Fruit fly (Drosophila melanogaster) whole organism, adult: Measurements from ENCODE around the gene CG42673.
A peak's percentile ranks its signal among the peaks of the same experiment; 100 is the strongest.

Source experiments
- CG14711 ChIP-seq: fragments of 200-800 bp; sonication (Bioruptor generic); optimal IDR thresholded peaks from 2 replicates; lab custom pipeline; 2018; ENCODE audit warnings: missing biosample characterization, mild to moderate bottlenecking, missing genetic modification characterization, moderate library complexity
- CG1620 ChIP-seq: fragments of 200-800 bp; sonication (Bioruptor generic); optimal IDR thresholded peaks from 2 replicates; lab custom pipeline; 2016; ENCODE audit warnings: missing biosample characterization, missing genetic modification characterization
- CG5204 ChIP-seq: fragments of 200-800 bp; sonication (Bioruptor generic); optimal IDR thresholded peaks from 2 replicates; lab custom pipeline; 2016; ENCODE audit warnings: missing biosample characterization, missing genetic modification characterization
- CG7101 ChIP-seq: fragments of 200-800 bp; sonication (Bioruptor generic); optimal IDR thresholded peaks from 2 replicates; lab custom pipeline; 2018; ENCODE audit warnings: missing biosample characterization, mild to moderate bottlenecking, missing genetic modification characterization, moderate library complexity
- Clk ChIP-seq: fragments of 200-800 bp; sonication (Bioruptor generic); optimal IDR thresholded peaks from 2 replicates; lab custom pipeline; 2017; ENCODE audit warnings: missing biosample characterization, missing genetic modification characterization
- Crg-1 ChIP-seq: fragments of 200-800 bp; sonication (Bioruptor generic); optimal IDR thresholded peaks from 2 replicates; lab custom pipeline; 2016; ENCODE audit warnings: missing biosample characterization, missing genetic modification characterization
- bab1 ChIP-seq: fragments of 200-800 bp; sonication (Bioruptor generic); optimal IDR thresholded peaks from 3 replicates; lab custom pipeline; 2019; ENCODE audit warnings: missing biosample characterization, mild to moderate bottlenecking, missing genetic modification characterization, moderate library complexity
- cic ChIP-seq: fragments of 200-800 bp; sonication (Bioruptor generic); optimal IDR thresholded peaks from 2 replicates; lab custom pipeline; 2017; ENCODE audit warnings: missing biosample characterization, mild to moderate bottlenecking, missing genetic modification characterization, moderate library complexity
- cnc ChIP-seq, 2 experiments: fragments of >200 bp; optimal IDR thresholded peaks; 2 replicates each; lab custom pipeline; 2017
- kay ChIP-seq: fragments of 200-800 bp; sonication (Bioruptor generic); peaks from one replicate; lab custom pipeline; 2016; ENCODE audit warnings: missing biosample characterization, missing genetic modification characterization, borderline replicate concordance

DNA sequence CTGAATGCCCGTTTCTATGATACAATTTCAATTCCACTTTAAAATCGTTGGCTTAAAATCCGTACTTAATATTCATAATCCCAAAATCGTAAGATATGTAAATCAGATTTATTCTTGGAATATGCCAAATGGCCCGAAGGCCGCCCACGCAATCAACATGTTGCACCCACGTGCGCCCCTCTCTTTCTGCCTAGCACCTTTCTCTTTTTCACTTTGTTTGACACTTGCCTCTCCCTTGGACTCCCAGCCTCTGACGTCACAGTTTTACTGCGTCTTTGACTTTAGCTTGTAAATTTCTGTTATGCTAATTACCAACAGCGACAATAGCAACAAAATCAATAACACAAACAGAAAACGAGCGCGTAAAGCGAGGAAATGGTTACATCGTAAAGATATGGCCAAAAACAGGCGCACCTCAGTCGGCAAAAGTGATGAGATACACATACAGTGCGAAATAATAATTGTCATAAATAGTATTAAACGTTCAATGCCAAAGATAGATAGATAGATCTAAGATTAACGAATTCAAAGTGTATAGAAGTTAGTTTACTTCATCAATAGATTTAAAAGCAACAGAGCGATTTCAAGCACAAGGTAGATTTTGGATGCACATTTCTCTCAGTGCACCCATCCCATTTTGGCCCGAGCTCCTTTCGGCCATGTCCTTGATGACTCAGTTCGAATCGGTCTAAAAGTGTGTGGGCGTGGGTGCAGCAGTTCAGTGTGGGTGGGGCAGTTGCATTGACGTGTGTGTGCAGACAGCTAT lies 43.3 kb upstream of the CG42673 start:
- TF ChIP-seq Crg-1 (GFP tag; lab: Kevin White, UChicago) (no peak), CG7101 (tag; lab: Kevin White, UChicago) (peak; percentile 9), CG1620 (GFP tag; lab: Kevin White, UChicago) (no peak), CG5204 (GFP tag; lab: Kevin White, UChicago) (no peak), Clk (no peak), cnc (optimal IDR thresholded peaks at IDR 0.05; lab: Kevin White, UChicago) (no peak), bab1 (GFP tag; lab: Kevin White, UChicago) (no peak), cic (no peak), kay (GFP tag; lab: Kevin White, UChicago) (peak; percentile 59), CG14711 (no peak)
